Worm (Caenorhabditis elegans): ENCODE data around the gene nas-33.

ce11 chrX:6408286-6408685 lies 46.8 kb downstream of the nas-33 start:
- TF ChIP-seq dao-5 (tag; optimal IDR thresholded peaks at IDR 0.05) (no peak), him-1 (tag; optimal IDR thresholded peaks at IDR 0.05) (no peak), W03F9.2 (tag; optimal IDR thresholded peaks at IDR 0.05) (no peak)
